Worm (Caenorhabditis elegans) whole organism, L4 larva: Measurements from ENCODE around the gene txdc-17.
A peak's percentile ranks its signal among the peaks of the same experiment; 100 is the strongest.

Source experiments
- F10B5.3 ChIP-seq: sonication (generic microtip); optimal IDR thresholded peaks from 2 replicates; lab custom pipeline; 2016; ENCODE audit warnings: mild to moderate bottlenecking, missing genetic modification characterization, missing compliant biosample characterization
- F26F4.8 ChIP-seq: fragments of 200-800 bp; sonication (Bioruptor generic); conservative IDR thresholded peaks from 2 replicates; pipeline ENCODE4 v1.3.6; 2022; ENCODE audit warnings: missing genetic modification characterization, missing compliant biosample characterization
- F44E2.7 ChIP-seq: fragments of 200-800 bp; sonication (Bioruptor generic); IDR thresholded peaks from 2 replicates; pipeline ENCODE4 v2.1.2; 2022; ENCODE audit warnings: missing genetic modification characterization, missing compliant biosample characterization
- Y5F2A.4 ChIP-seq: fragments of 200-800 bp; sonication (Bioruptor generic); optimal IDR thresholded peaks from 2 replicates; lab custom pipeline; 2018; ENCODE audit warnings: mild to moderate bottlenecking, missing genetic modification characterization, missing compliant biosample characterization
- Y75B8A.6 ChIP-seq: fragments of 200-800 bp; sonication (Bioruptor generic); IDR thresholded peaks from 2 replicates; pipeline ENCODE4 v1.3.6; 2022; ENCODE audit warnings: missing genetic modification reagents, missing genetic modification characterization, missing compliant biosample characterization
- aha-1 ChIP-seq: fragments of 150-350 bp; peaks from one replicate; lab custom pipeline; 2014; ENCODE audit warnings: missing biosample characterization, missing genetic modification characterization
- ama-1 ChIP-seq: fragments of 150-350 bp; optimal IDR thresholded peaks from 2 replicates; lab custom pipeline; 2014; ENCODE audit warnings: inconsistent platforms, mixed read lengths
- attf-4 ChIP-seq: sonication (generic microtip); optimal IDR thresholded peaks from 3 replicates; lab custom pipeline; 2017; ENCODE audit warnings: missing biosample characterization, missing genetic modification characterization
- ceh-20 ChIP-seq: fragments of 200-800 bp; sonication (Bioruptor generic); IDR thresholded peaks from 2 replicates; pipeline ENCODE4 v1.3.6; 2022; ENCODE audit warnings: missing genetic modification reagents, missing genetic modification characterization, missing compliant biosample characterization
- ceh-44 ChIP-seq: fragments of 200-800 bp; sonication (Bioruptor generic); IDR thresholded peaks from 2 replicates; pipeline ENCODE4 v1.3.6; 2022; ENCODE audit warnings: missing genetic modification reagents, missing genetic modification characterization, missing compliant biosample characterization
- ceh-62 ChIP-seq: sonication (generic microtip); optimal IDR thresholded peaks from 2 replicates; lab custom pipeline; 2017; ENCODE audit warnings: missing biosample characterization, missing genetic modification characterization
- ceh-82 ChIP-seq: sonication (generic microtip); optimal IDR thresholded peaks from 2 replicates; lab custom pipeline; 2017; ENCODE audit warnings: missing biosample characterization, missing genetic modification characterization
- daf-12 ChIP-seq: fragments of 150-350 bp; optimal IDR thresholded peaks from 2 replicates; lab custom pipeline; 2014; ENCODE audit warnings: missing biosample characterization, missing genetic modification reagents, missing genetic modification characterization
- daf-19 ChIP-seq: fragments of 200-800 bp; sonication (Bioruptor generic); conservative IDR thresholded peaks from 2 replicates; pipeline ENCODE4 v1.3.6; 2022; ENCODE audit warnings: missing genetic modification characterization, missing compliant biosample characterization
- dmd-6 ChIP-seq: fragments of 200-800 bp; sonication (Bioruptor generic); IDR thresholded peaks from 2 replicates; pipeline ENCODE4 v1.3.6; 2022; ENCODE audit warnings: missing genetic modification reagents, missing genetic modification characterization, missing compliant biosample characterization
- dmd-8 ChIP-seq: fragments of 200-800 bp; sonication (Bioruptor generic); IDR thresholded peaks from 2 replicates; pipeline ENCODE4 v1.3.6; 2022; ENCODE audit warnings: missing genetic modification characterization, missing compliant biosample characterization
- dmd-9 ChIP-seq: fragments of 200-800 bp; sonication (Bioruptor generic); IDR thresholded peaks from 2 replicates; pipeline ENCODE4 v1.3.6; 2022; ENCODE audit warnings: missing genetic modification reagents, missing genetic modification characterization, missing compliant biosample characterization
- dve-1 ChIP-seq: sonication (generic microtip); optimal IDR thresholded peaks from 2 replicates; lab custom pipeline; 2017; ENCODE audit warnings: antibody characterized with exemption, mild to moderate bottlenecking, missing genetic modification characterization, missing compliant biosample characterization; ENCODE audit not compliant: insufficient read depth
- fos-1 ChIP-seq: fragments of 150-350 bp; optimal IDR thresholded peaks from 2 replicates; lab custom pipeline; 2014; ENCODE audit warnings: missing biosample characterization, missing genetic modification characterization
- hlh-11 ChIP-seq: fragments of 200-800 bp; sonication (Bioruptor generic); optimal IDR thresholded peaks from 2 replicates; lab custom pipeline; 2018; ENCODE audit warnings: mild to moderate bottlenecking, missing genetic modification characterization, missing compliant biosample characterization
- jun-1 ChIP-seq: fragments of 150-350 bp; optimal IDR thresholded peaks from 2 replicates; lab custom pipeline; 2014; ENCODE audit warnings: missing biosample characterization, missing genetic modification reagents, missing genetic modification characterization
- lin-29 ChIP-seq: fragments of 200-800 bp; sonication (Bioruptor generic); IDR thresholded peaks from 2 replicates; pipeline ENCODE4 v1.3.6; 2022; ENCODE audit warnings: missing genetic modification reagents, missing genetic modification characterization, missing compliant biosample characterization
- lin-39 ChIP-seq: fragments of 150-350 bp; optimal IDR thresholded peaks from 2 replicates; lab custom pipeline; 2014; ENCODE audit warnings: missing biosample characterization, missing genetic modification reagents, missing genetic modification characterization
- lir-3 ChIP-seq: sonication (generic microtip); optimal IDR thresholded peaks from 2 replicates; lab custom pipeline; 2016; ENCODE audit warnings: mild to moderate bottlenecking, missing genetic modification characterization, missing compliant biosample characterization
- lsy-2 ChIP-seq, 2 experiments: fragments of 150-350 bp in 1 of 2; sonication (generic microtip) in 1 of 2; optimal IDR thresholded peaks; 2 replicates each; lab custom pipeline; 2014 to 2017; ENCODE audit warnings: missing biosample characterization in 2 of 2, missing genetic modification characterization in 2 of 2
- madf-5 ChIP-seq, 2 experiments: fragments of 200-800 bp; sonication (Bioruptor generic); IDR thresholded peaks; 2 replicates each; pipeline ENCODE4 v1.3.6; 2022; ENCODE audit warnings: missing compliant biosample characterization in 2 of 2, missing genetic modification characterization in 2 of 2
- mep-1 ChIP-seq: fragments of 150-350 bp; sonication (generic microtip); optimal IDR thresholded peaks from 3 replicates; lab custom pipeline; 2014; ENCODE audit warnings: missing biosample characterization, missing genetic modification characterization
- mes-2 ChIP-seq: sonication (generic microtip); optimal IDR thresholded peaks from 2 replicates; lab custom pipeline; 2016; ENCODE audit warnings: missing genotype, mild to moderate bottlenecking, missing genetic modification characterization, missing compliant biosample characterization; ENCODE audit not compliant: poor library complexity, severe bottlenecking
- mxl-2 ChIP-seq: fragments of 200-800 bp; sonication (Bioruptor generic); conservative IDR thresholded peaks from 2 replicates; pipeline ENCODE4 v1.3.6; 2022; ENCODE audit warnings: missing genetic modification reagents, missing genetic modification characterization, missing compliant biosample characterization
- mxl-3 ChIP-seq: fragments of 200-800 bp; sonication (Bioruptor generic); optimal IDR thresholded peaks from 2 replicates; lab custom pipeline; 2018; ENCODE audit warnings: mild to moderate bottlenecking, missing genetic modification characterization, missing compliant biosample characterization
- nhr-10 ChIP-seq: fragments of 150-350 bp; optimal IDR thresholded peaks from 2 replicates; lab custom pipeline; 2014; ENCODE audit warnings: missing biosample characterization, missing genetic modification characterization
- nhr-111 ChIP-seq: fragments of 200-800 bp; sonication (Bioruptor generic); optimal IDR thresholded peaks from 2 replicates; lab custom pipeline; 2018; ENCODE audit warnings: mild to moderate bottlenecking, missing genetic modification characterization, missing compliant biosample characterization
- nhr-25 ChIP-seq: sonication (generic microtip); optimal IDR thresholded peaks from 2 replicates; lab custom pipeline; 2017; ENCODE audit warnings: missing genetic modification characterization, mild to moderate bottlenecking, missing compliant biosample characterization, antibody characterized with exemption, moderate library complexity, borderline replicate concordance; ENCODE audit not compliant: insufficient read depth
- nhr-42 ChIP-seq: fragments of 200-800 bp; sonication (Bioruptor generic); IDR thresholded peaks from 2 replicates; pipeline ENCODE4 v1.3.6; 2022; ENCODE audit warnings: missing genetic modification characterization, missing compliant biosample characterization
- nhr-6 ChIP-seq: fragments of 150-350 bp; optimal IDR thresholded peaks from 2 replicates; lab custom pipeline; 2014; ENCODE audit warnings: missing biosample characterization, missing genetic modification characterization
- nhr-76 ChIP-seq: fragments of 150-350 bp; optimal IDR thresholded peaks from 2 replicates; lab custom pipeline; 2014; ENCODE audit warnings: missing biosample characterization, missing genetic modification characterization
- php-3 ChIP-seq: fragments of 200-800 bp; sonication (Bioruptor generic); IDR thresholded peaks from 2 replicates; pipeline ENCODE4 v1.3.6; 2022; ENCODE audit warnings: missing genetic modification reagents, missing genetic modification characterization, missing compliant biosample characterization
- saeg-2 ChIP-seq: fragments of 200-800 bp; sonication (Bioruptor generic); IDR thresholded peaks from 2 replicates; pipeline ENCODE4 v1.3.6; 2022; ENCODE audit warnings: missing genetic modification reagents, missing genetic modification characterization, missing compliant biosample characterization
- set-16 ChIP-seq: fragments of 200-800 bp; sonication (Bioruptor generic); IDR thresholded peaks from 2 replicates; pipeline ENCODE4 v1.3.6; 2022; ENCODE audit warnings: missing genetic modification reagents, missing genetic modification characterization, missing compliant biosample characterization
- skn-1 ChIP-seq: fragments of 150-350 bp; optimal IDR thresholded peaks from 2 replicates; lab custom pipeline; 2014; ENCODE audit warnings: missing biosample characterization, missing genetic modification characterization
- snpc-1.2 ChIP-seq: fragments of 200-800 bp; sonication (Bioruptor generic); IDR thresholded peaks from 2 replicates; pipeline ENCODE4 v1.3.6; 2022; ENCODE audit warnings: missing genetic modification reagents, missing genetic modification characterization, missing compliant biosample characterization
- snpc-4 ChIP-seq: fragments of 150-350 bp; optimal IDR thresholded peaks from 2 replicates; lab custom pipeline; 2014; ENCODE audit warnings: missing biosample characterization, missing genetic modification characterization
- spr-1 ChIP-seq: sonication (generic microtip); optimal IDR thresholded peaks from 2 replicates; lab custom pipeline; 2016; ENCODE audit warnings: mild to moderate bottlenecking, missing genetic modification characterization, missing compliant biosample characterization
- tra-1 ChIP-seq: fragments of 200-800 bp; sonication (Bioruptor generic); IDR thresholded peaks from 2 replicates; pipeline ENCODE4 v1.3.6; 2022; ENCODE audit warnings: missing genetic modification reagents, missing genetic modification characterization, missing compliant biosample characterization
- unc-130 ChIP-seq: sonication (generic microtip); optimal IDR thresholded peaks from 2 replicates; lab custom pipeline; 2016; ENCODE audit warnings: missing genetic modification reagents, missing genetic modification characterization, missing compliant biosample characterization
- unc-62 ChIP-seq, 3 experiments: fragments of 150-350 bp in 1 of 3; sonication (generic microtip); optimal IDR thresholded peaks in 2 of 3; peaks in 1 of 3; 1 replicate in 1 of 3; 2 replicates in 2 of 3; lab custom pipeline; 2014 to 2017; ENCODE audit warnings: missing biosample characterization in 3 of 3, missing genetic modification characterization in 3 of 3, missing genetic modification reagents in 3 of 3, missing genotype in 1 of 3
- vab-7 ChIP-seq: fragments of 200-800 bp; sonication (Bioruptor generic); IDR thresholded peaks from 2 replicates; pipeline ENCODE4 v1.3.6; 2022; ENCODE audit warnings: missing genetic modification reagents, missing genetic modification characterization, missing compliant biosample characterization
- zag-1 ChIP-seq: fragments of 150-350 bp; optimal IDR thresholded peaks from 2 replicates; lab custom pipeline; 2014; ENCODE audit warnings: missing biosample characterization, missing genetic modification characterization
- zfp-3 ChIP-seq: fragments of 200-800 bp; sonication (Bioruptor generic); conservative IDR thresholded peaks from 2 replicates; pipeline ENCODE4 v1.3.6; 2022; ENCODE audit warnings: missing genetic modification reagents, missing genetic modification characterization, missing compliant biosample characterization

Gene txdc-17

DNA sequence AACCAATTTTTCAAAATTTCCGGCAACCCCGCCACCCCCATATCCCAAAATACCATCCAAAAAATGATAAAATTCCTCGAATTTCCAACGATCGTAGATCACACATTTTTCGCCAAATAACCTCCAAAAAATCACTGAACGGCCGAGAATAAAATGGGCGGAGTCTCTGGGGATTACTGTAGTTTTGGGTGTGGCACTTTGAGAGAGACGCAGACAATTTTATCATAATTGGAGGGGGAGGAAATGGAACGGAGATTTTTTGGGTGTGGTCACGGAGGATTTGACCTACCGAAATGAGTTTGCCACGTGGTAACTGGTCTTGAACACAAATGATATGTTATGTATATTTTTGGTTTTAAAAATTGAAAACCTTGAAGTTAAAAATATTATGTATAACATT is 34.0 kb downstream of the txdc-17 start (continued):
- TF ChIP-seq lir-3 (no peak), lsy-2 (tag; optimal IDR thresholded peaks at IDR 0.05; lab: Kevin White, UChicago) (peak in 1 of 2 experiments; percentile 70), daf-19 (GFP tag; lab: Robert Waterston, UW) (no peak), daf-12 (tag; lab: Kevin White, UChicago) (no peak), dmd-9 (no peak), attf-4 (tag; lab: Kevin White, UChicago) (no peak), mxl-2 (GFP tag; lab: Robert Waterston, UW) (no peak)

DNA sequence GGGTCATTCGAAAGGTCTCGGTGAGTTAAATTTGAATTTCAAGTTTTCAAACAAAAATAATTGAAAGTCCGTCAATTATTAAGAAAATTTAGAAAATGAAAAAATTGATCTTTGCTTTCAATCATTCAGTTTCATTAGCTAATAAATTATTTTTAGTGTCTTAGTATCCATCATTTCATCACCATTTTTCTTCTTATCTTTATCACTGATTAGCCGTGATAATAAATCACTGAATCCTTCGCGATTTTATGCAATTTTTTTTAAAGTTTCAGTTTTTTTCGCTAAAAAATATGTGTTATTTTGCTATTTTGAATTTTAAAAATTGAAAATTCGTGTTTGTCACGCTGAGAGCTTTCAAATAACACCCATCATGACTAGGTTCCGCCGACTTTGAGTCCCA is 34.6 kb downstream of the txdc-17 start:
- TF ChIP-seq mes-2 (no peak), tra-1 (GFP tag; lab: Robert Waterston, UW) (no peak), lin-29 (GFP tag; lab: Robert Waterston, UW) (no peak), ceh-20 (peak; percentile 63; the same call in 1 of the 2 replicates), vab-7 (GFP tag; lab: Robert Waterston, UW) (no peak), unc-130 (GFP tag; lab: Kevin White, UChicago) (no peak), php-3 (GFP tag; lab: Robert Waterston, UW) (peak; percentile 88), snpc-4 (tag; lab: Kevin White, UChicago) (no peak), nhr-42 (GFP tag; lab: Robert Waterston, UW) (no peak), F44E2.7 (no peak), zfp-3 (no peak)

DNA sequence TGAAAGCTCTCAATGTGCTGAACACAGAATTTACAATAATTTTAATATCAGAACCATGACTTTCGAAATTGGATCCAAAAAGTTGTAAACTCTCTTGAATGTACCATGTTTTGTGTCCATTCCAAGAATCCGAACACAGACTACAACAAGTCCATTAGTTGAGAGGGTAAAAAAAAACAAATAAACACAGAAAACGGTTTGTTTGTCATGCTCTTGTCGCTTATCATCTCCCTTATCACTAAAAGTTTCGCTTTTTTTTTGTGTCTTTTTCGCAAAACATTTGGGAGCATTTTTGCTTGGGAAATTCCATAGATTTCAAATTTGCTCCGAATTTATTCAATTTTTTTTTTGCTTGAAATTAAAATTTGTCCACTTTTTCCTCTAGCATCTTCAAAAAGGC is 35.0 kb downstream of the txdc-17 start:
- TF ChIP-seq Y75B8A.6 (GFP tag; lab: Robert Waterston, UW): no peak
- no peak for TF ChIP-seq vab-7 (GFP tag; lab: Robert Waterston, UW)
- TF ChIP-seq Y5F2A.4: no peak
- TF ChIP-seq ceh-82: no peak
- no peak for TF ChIP-seq F10B5.3 (tag; lab: Kevin White, UChicago)
- no peak for TF ChIP-seq aha-1 (tag; lab: Kevin White, UChicago)
- TF ChIP-seq zag-1 (tag; lab: Kevin White, UChicago): no peak
- no peak for TF ChIP-seq nhr-111
- no peak for TF ChIP-seq ceh-44 (GFP tag; lab: Robert Waterston, UW)
- no peak for TF ChIP-seq snpc-4 (tag; lab: Kevin White, UChicago)
- TF ChIP-seq set-16 (GFP tag; lab: Robert Waterston, UW): no peak
- TF ChIP-seq mep-1 (tag; lab: Kevin White, UChicago): no peak
- no peak for TF ChIP-seq ama-1 (lab: Kevin White, UChicago)
- no peak for TF ChIP-seq dmd-8 (GFP tag; lab: Robert Waterston, UW)
- TF ChIP-seq hlh-11 (tag; lab: Kevin White, UChicago): peak; percentile 38
- TF ChIP-seq mxl-3 (GFP tag; lab: Kevin White, UChicago): no peak
- TF ChIP-seq spr-1: no peak
- no peak for TF ChIP-seq nhr-76 (tag; lab: Kevin White, UChicago)
- no peak for TF ChIP-seq lin-39 (tag; lab: Kevin White, UChicago)
- TF ChIP-seq nhr-25 (tag; lab: Kevin White, UChicago): no peak
- TF ChIP-seq jun-1: no peak
- TF ChIP-seq saeg-2: no peak
- no peak for TF ChIP-seq skn-1 (tag; lab: Kevin White, UChicago)
- no peak for TF ChIP-seq ceh-62 (tag; lab: Kevin White, UChicago)
- no peak for TF ChIP-seq nhr-42 (GFP tag; lab: Robert Waterston, UW)
- no peak for TF ChIP-seq zfp-3
- no peak for TF ChIP-seq attf-4 (tag; lab: Kevin White, UChicago)
- no peak for TF ChIP-seq madf-5 (GFP tag; IDR thresholded peaks at IDR 0.05; lab: Robert Waterston, UW)
- TF ChIP-seq unc-62 (GFP tag; optimal IDR thresholded peaks at IDR 0.05 in 1 of 2; lab: Kevin White, UChicago): peak in 1 of 2 experiments; percentile 24
- no peak for TF ChIP-seq unc-62 (tag; optimal IDR thresholded peaks at IDR 0.05; lab: Kevin White, UChicago)
- peak; percentile 31 for TF ChIP-seq dve-1 (tag; lab: Kevin White, UChicago)
- no peak for TF ChIP-seq fos-1 (tag; lab: Kevin White, UChicago)
- no peak for TF ChIP-seq F26F4.8
- no peak for TF ChIP-seq nhr-10 (tag; lab: Kevin White, UChicago)
- TF ChIP-seq snpc-1.2 (GFP tag; lab: Robert Waterston, UW): no peak
- no peak for TF ChIP-seq nhr-6 (tag; lab: Kevin White, UChicago)
- peak; percentile 48 for TF ChIP-seq dmd-6 (GFP tag; lab: Robert Waterston, UW)
